Worm (Caenorhabditis elegans): ENCODE measurements around the gene C18D11.6.

ce11 chrIII:11781800-11782199 lies 28.6 kb upstream of the C18D11.6 start, which contains the start of gene srd-74:
- TF ChIP-seq lin-39 (tag; optimal IDR thresholded peaks at IDR 0.05), result no peak
- TF ChIP-seq attf-4 (tag; optimal IDR thresholded peaks at IDR 0.05), result no peak
- no peak for TF ChIP-seq ztf-7 (tag; optimal IDR thresholded peaks at IDR 0.05)
- no peak for TF ChIP-seq unc-39 (tag; optimal IDR thresholded peaks at IDR 0.05)
- no peak for TF ChIP-seq mdt-29 (GFP tag; IDR thresholded peaks at IDR 0.05)
- no peak for TF ChIP-seq hlh-11 (tag; optimal IDR thresholded peaks at IDR 0.05)
- TF ChIP-seq zfp-2 (tag; optimal IDR thresholded peaks at IDR 0.05), result no peak
- TF ChIP-seq fos-1 (tag; optimal IDR thresholded peaks at IDR 0.05), result no peak
- TF ChIP-seq nhr-25 (tag; optimal IDR thresholded peaks at IDR 0.05; ENCODE audit: borderline replicate concordance, insufficient read depth), result no peak
- TF ChIP-seq snpc-4 (tag; optimal IDR thresholded peaks at IDR 0.05), result no peak
- TF ChIP-seq unc-62 (GFP tag; optimal IDR thresholded peaks at IDR 0.05 in 1 of 2), result no peak
- TF ChIP-seq unc-62 (tag; optimal IDR thresholded peaks at IDR 0.05), result no peak
- TF ChIP-seq nhr-10 (tag; optimal IDR thresholded peaks at IDR 0.05), result no peak

Measured in whole organism, L4 larva.